Worm (Caenorhabditis elegans) whole organism, L2 larva: ENCODE data around the gene trpa-1.
A peak's percentile ranks its signal among the peaks of the same experiment; 100 is the strongest.

Experiments
- F13H6.1 ChIP-seq: sonication (generic microtip); optimal IDR thresholded peaks from 2 replicates; lab custom pipeline; 2016; ENCODE audit warnings: missing genetic modification characterization, missing compliant biosample characterization
- R02D3.7 ChIP-seq: fragments of 150-350 bp; optimal IDR thresholded peaks from 2 replicates; lab custom pipeline; 2014; ENCODE audit warnings: missing biosample characterization, missing genetic modification characterization
- ZK546.5 ChIP-seq: sonication (generic microtip); optimal IDR thresholded peaks from 2 replicates; lab custom pipeline; 2017; ENCODE audit warnings: missing biosample characterization, missing genetic modification characterization
- aly-2 ChIP-seq: fragments of 150-350 bp; optimal IDR thresholded peaks from 2 replicates; lab custom pipeline; 2014; ENCODE audit warnings: missing biosample characterization, missing genetic modification characterization
- blmp-1 ChIP-seq: sonication (generic microtip); optimal IDR thresholded peaks from 2 replicates; lab custom pipeline; 2017; ENCODE audit warnings: missing genetic modification characterization, mild to moderate bottlenecking, missing compliant biosample characterization, antibody characterized with exemption, moderate library complexity; ENCODE audit not compliant: insufficient read depth
- ceh-16 ChIP-seq: fragments of 150-350 bp; optimal IDR thresholded peaks from 2 replicates; lab custom pipeline; 2014; ENCODE audit warnings: missing biosample characterization, missing genetic modification characterization
- ceh-82 ChIP-seq: fragments of 150-350 bp; optimal IDR thresholded peaks from 2 replicates; lab custom pipeline; 2014; ENCODE audit warnings: missing biosample characterization, missing genetic modification characterization
- crh-2 ChIP-seq: sonication (generic microtip); optimal IDR thresholded peaks from 2 replicates; lab custom pipeline; 2017; ENCODE audit warnings: missing biosample characterization, missing genetic modification characterization
- dmd-4 ChIP-seq: sonication (generic microtip); optimal IDR thresholded peaks from 2 replicates; lab custom pipeline; 2017; ENCODE audit warnings: missing biosample characterization, missing genetic modification characterization
- egl-27 ChIP-seq: sonication (generic microtip); optimal IDR thresholded peaks from 3 replicates; lab custom pipeline; 2017; ENCODE audit warnings: missing biosample characterization, missing genetic modification reagents, missing genetic modification characterization
- elt-1 ChIP-seq: fragments of 150-350 bp; optimal IDR thresholded peaks from 2 replicates; lab custom pipeline; 2014; ENCODE audit warnings: missing biosample characterization, missing genetic modification characterization
- elt-3 ChIP-seq: sonication (generic microtip); optimal IDR thresholded peaks from 2 replicates; lab custom pipeline; 2017; ENCODE audit warnings: missing biosample characterization, missing genetic modification characterization
- fos-1 ChIP-seq: fragments of 150-350 bp; optimal IDR thresholded peaks from 2 replicates; lab custom pipeline; 2014; ENCODE audit warnings: missing biosample characterization, missing genetic modification characterization
- gmeb-1 ChIP-seq: fragments of 150-350 bp; optimal IDR thresholded peaks from 2 replicates; lab custom pipeline; 2014; ENCODE audit warnings: missing biosample characterization, missing genetic modification characterization
- lin-11 ChIP-seq: fragments of 150-350 bp; sonication (generic microtip); optimal IDR thresholded peaks from 2 replicates; lab custom pipeline; 2014; ENCODE audit warnings: missing biosample characterization, missing genetic modification characterization, inconsistent platforms, mixed read lengths
- lin-13 ChIP-seq: fragments of 150-350 bp; optimal IDR thresholded peaks from 2 replicates; lab custom pipeline; 2014; ENCODE audit warnings: missing biosample characterization, missing genetic modification reagents, missing genetic modification characterization
- lsy-2 ChIP-seq, 2 experiments: fragments of 150-350 bp in 1 of 2; sonication (generic microtip) in 1 of 2; optimal IDR thresholded peaks; 2 replicates each; lab custom pipeline; 2014 to 2017; ENCODE audit warnings: missing biosample characterization in 2 of 2, missing genetic modification characterization in 2 of 2
- mab-5 ChIP-seq: fragments of 150-350 bp; optimal IDR thresholded peaks from 2 replicates; lab custom pipeline; 2014; ENCODE audit warnings: missing biosample characterization, missing genetic modification characterization
- mdl-1 ChIP-seq, 2 experiments: fragments of 150-350 bp in 1 of 2; sonication (generic microtip) in 1 of 2; optimal IDR thresholded peaks; 2 replicates each; lab custom pipeline; 2017; ENCODE audit warnings: missing biosample characterization in 2 of 2, missing genetic modification characterization in 2 of 2
- nhr-10 ChIP-seq: sonication (generic microtip); optimal IDR thresholded peaks from 2 replicates; lab custom pipeline; 2017; ENCODE audit warnings: missing biosample characterization, missing genetic modification characterization
- nhr-11 ChIP-seq: fragments of 150-350 bp; optimal IDR thresholded peaks from 2 replicates; lab custom pipeline; 2014; ENCODE audit warnings: missing biosample characterization, missing genetic modification characterization
- nhr-12 ChIP-seq: fragments of 150-350 bp; optimal IDR thresholded peaks from 2 replicates; lab custom pipeline; 2014; ENCODE audit warnings: missing biosample characterization, missing genetic modification characterization
- nhr-21 ChIP-seq: fragments of 150-350 bp; optimal IDR thresholded peaks from 2 replicates; lab custom pipeline; 2014; ENCODE audit warnings: missing biosample characterization, missing genetic modification characterization
- nhr-237 ChIP-seq: fragments of 150-350 bp; optimal IDR thresholded peaks from 2 replicates; lab custom pipeline; 2014; ENCODE audit warnings: missing biosample characterization, missing genetic modification characterization
- nhr-25 ChIP-seq: fragments of 150-350 bp; sonication (generic microtip); optimal IDR thresholded peaks from 3 replicates; lab custom pipeline; 2014; ENCODE audit warnings: missing biosample characterization, missing genetic modification characterization
- nhr-6 ChIP-seq: fragments of 150-350 bp; optimal IDR thresholded peaks from 2 replicates; lab custom pipeline; 2014; ENCODE audit warnings: missing biosample characterization, missing genetic modification characterization
- nhr-77 ChIP-seq: fragments of 150-350 bp; optimal IDR thresholded peaks from 2 replicates; lab custom pipeline; 2014; ENCODE audit warnings: missing biosample characterization, missing genetic modification characterization
- sem-4 ChIP-seq: fragments of 150-350 bp; optimal IDR thresholded peaks from 2 replicates; lab custom pipeline; 2014; ENCODE audit warnings: missing biosample characterization, missing genetic modification reagents, missing genetic modification characterization
- skn-1 ChIP-seq: sonication (generic microtip); optimal IDR thresholded peaks from 2 replicates; lab custom pipeline; 2017; ENCODE audit warnings: missing biosample characterization, missing genetic modification characterization
- sma-3 ChIP-seq: sonication (generic microtip); optimal IDR thresholded peaks from 2 replicates; lab custom pipeline; 2016; ENCODE audit warnings: missing genetic modification reagents, missing genetic modification characterization, missing compliant biosample characterization
- sma-9 ChIP-seq, 2 experiments: fragments of 150-350 bp in 1 of 2; sonication (generic microtip) in 1 of 2; optimal IDR thresholded peaks; 2 replicates each; lab custom pipeline; 2014 to 2016; ENCODE audit warnings: missing genetic modification characterization in 2 of 2, mild to moderate bottlenecking in 1 of 2, missing biosample characterization in 1 of 2, missing compliant biosample characterization in 1 of 2, missing genetic modification reagents in 1 of 2, moderate library complexity in 1 of 2
- snpc-4 ChIP-seq: fragments of 150-350 bp; optimal IDR thresholded peaks from 2 replicates; lab custom pipeline; 2014; ENCODE audit warnings: missing biosample characterization, missing genetic modification characterization
- unc-55 ChIP-seq: fragments of 150-350 bp; sonication (generic microtip); optimal IDR thresholded peaks from 3 replicates; lab custom pipeline; 2014; ENCODE audit warnings: missing biosample characterization, missing genetic modification reagents, missing genetic modification characterization
- unc-62 ChIP-seq: fragments of 150-350 bp; optimal IDR thresholded peaks from 2 replicates; lab custom pipeline; 2014; ENCODE audit warnings: missing biosample characterization, missing genetic modification reagents, missing genetic modification characterization
- ztf-1 ChIP-seq: fragments of 200-800 bp; sonication (Bioruptor generic); conservative IDR thresholded peaks from 2 replicates; pipeline ENCODE4 v1.3.6; 2022; ENCODE audit warnings: missing genetic modification characterization, missing compliant biosample characterization

trpa-1 gene

DNA sequence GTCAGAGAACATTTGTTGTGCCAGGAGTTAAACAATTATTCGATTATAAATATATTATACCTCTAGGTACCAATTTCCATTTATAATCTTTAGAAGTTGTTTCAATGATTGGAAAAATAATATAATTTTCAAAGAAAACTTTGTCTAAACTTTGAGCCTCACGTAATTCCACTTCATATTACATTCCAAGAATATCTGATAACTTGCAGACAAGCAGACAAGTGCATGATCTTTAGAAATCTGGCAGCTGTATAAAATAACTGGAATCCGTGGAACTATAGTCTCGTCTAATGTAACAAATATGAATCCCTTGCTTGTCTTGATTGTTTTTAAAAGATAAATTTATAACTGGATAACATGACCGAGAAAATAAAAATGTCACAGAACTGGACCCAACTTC, 28.2 kb downstream of the trpa-1 start:
- no peak for TF ChIP-seq aly-2 (tag; lab: Kevin White, UChicago)
- TF ChIP-seq sem-4 (tag; lab: Kevin White, UChicago), result no peak
- no peak for TF ChIP-seq elt-3 (tag; lab: Kevin White, UChicago)
- TF ChIP-seq dmd-4 (tag; lab: Kevin White, UChicago), result no peak
- TF ChIP-seq lin-11 (tag; lab: Kevin White, UChicago), result no peak
- TF ChIP-seq skn-1 (tag; lab: Kevin White, UChicago), result no peak
- no peak for TF ChIP-seq crh-2 (tag; lab: Kevin White, UChicago)
- TF ChIP-seq, all 48 proteins: peak for 0

DNA sequence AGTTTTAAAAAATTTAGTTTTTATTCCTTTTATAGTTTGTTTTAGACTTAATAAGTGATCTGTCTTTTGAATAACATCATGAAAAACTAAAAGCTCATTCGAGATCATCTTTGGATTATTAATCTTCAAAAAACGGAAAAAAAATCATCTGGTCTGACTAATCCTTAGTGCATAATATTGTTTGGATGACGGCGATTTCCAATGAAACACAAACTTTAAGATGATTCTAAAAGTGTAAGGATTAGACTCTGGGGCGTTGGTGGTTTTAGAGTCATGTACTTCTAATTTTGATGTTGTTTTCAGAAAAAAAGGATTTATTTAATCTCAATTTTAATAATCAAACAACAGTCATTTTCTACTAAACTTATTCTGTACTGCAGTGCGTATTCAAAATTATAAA, 29.0 kb downstream of the trpa-1 start:
- no peak for TF ChIP-seq skn-1 (tag; lab: Kevin White, UChicago)
- TF ChIP-seq elt-1, result no peak
- no peak for TF ChIP-seq nhr-21
- no peak for TF ChIP-seq nhr-12 (tag; lab: Kevin White, UChicago)
- TF ChIP-seq lin-11 (tag; lab: Kevin White, UChicago), result no peak
- no peak for TF ChIP-seq mab-5

DNA sequence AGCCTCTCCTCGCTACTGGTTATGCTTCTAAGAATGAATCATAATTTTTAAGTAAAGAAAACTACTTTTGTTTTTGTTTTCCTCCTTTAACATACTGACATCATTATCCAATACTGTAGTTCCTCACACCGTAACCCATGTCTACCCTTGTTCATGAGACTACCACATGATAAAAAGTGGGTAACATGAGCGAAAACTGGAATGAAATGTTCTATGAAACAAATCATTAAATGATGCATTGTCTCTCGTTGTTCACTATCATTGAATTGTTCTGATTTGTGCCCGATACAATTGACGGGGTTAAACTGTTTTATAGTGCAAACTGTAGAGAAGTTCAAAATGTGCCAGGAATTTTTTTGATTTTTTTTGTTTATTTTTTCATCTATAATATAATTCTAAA, 33.4 kb downstream of the trpa-1 start:
- peak in 1 of 2 experiments; percentile 58 for TF ChIP-seq lsy-2 (tag; optimal IDR thresholded peaks at IDR 0.05; lab: Kevin White, UChicago)
- TF ChIP-seq nhr-11, result no peak
- peak; percentile 72 for TF ChIP-seq fos-1 (tag; lab: Kevin White, UChicago)
- peak; percentile 73 for TF ChIP-seq nhr-25
- TF ChIP-seq nhr-237 (tag; lab: Kevin White, UChicago), result no peak
- no peak for TF ChIP-seq nhr-6
- no peak for TF ChIP-seq mab-5
- TF ChIP-seq nhr-21, result peak; percentile 84
- TF ChIP-seq sma-9 (GFP tag; optimal IDR thresholded peaks at IDR 0.05; lab: Kevin White, UChicago), result peak; percentile 79
- no peak for TF ChIP-seq sma-9 (tag; optimal IDR thresholded peaks at IDR 0.05; lab: Kevin White, UChicago)
- TF ChIP-seq blmp-1 (tag; lab: Kevin White, UChicago), result peak; percentile 16
- TF ChIP-seq, all 48 proteins: peak for 6

DNA sequence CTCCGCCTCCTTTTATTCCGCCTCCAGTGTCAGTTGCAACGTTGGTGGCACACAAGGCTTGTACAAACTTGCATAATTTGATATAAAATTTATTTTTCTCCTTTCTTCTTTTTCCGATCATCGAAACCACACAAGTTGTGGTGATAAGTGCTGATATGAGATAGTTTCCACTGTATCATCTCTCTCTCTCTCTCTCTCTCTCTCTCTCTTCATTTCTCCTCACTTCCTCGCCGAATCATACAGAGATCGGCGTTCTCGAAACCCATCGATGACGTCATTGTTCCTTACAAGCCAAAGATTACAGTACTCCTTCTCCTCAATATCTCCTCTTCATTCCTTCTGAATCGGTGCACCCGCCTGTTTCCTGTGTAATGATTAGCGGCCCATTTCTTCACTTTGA, 35.0 kb downstream of the trpa-1 start, which contains the start of gene nhr-43:
Gene nhr-43, plus strand, starts transcription at position 233 of the 400 bp plus-strand sequence.
- no peak for TF ChIP-seq nhr-11
- TF ChIP-seq mab-5, result no peak
- peak; percentile 31 for TF ChIP-seq egl-27 (tag; lab: Kevin White, UChicago)
- TF ChIP-seq ceh-16 (tag; lab: Kevin White, UChicago), result no peak
- TF ChIP-seq snpc-4, result no peak
- no peak for TF ChIP-seq lin-13 (GFP tag; lab: Kevin White, UChicago)
- TF ChIP-seq elt-1, result no peak
- TF ChIP-seq nhr-10, result no peak
- TF ChIP-seq nhr-77 (tag; lab: Kevin White, UChicago), result no peak
- no peak for TF ChIP-seq aly-2 (tag; lab: Kevin White, UChicago)
- TF ChIP-seq nhr-6, result no peak
- TF ChIP-seq F13H6.1 (tag; lab: Kevin White, UChicago), result no peak
- peak; percentile 38 for TF ChIP-seq nhr-25
- TF ChIP-seq unc-62 (GFP tag; lab: Kevin White, UChicago), result no peak
- TF ChIP-seq unc-55, result no peak
- no peak for TF ChIP-seq dmd-4 (tag; lab: Kevin White, UChicago)
- no peak for TF ChIP-seq ztf-1 (GFP tag; lab: Robert Waterston, UW)
- no peak for TF ChIP-seq R02D3.7
- TF ChIP-seq lsy-2 (tag; optimal IDR thresholded peaks at IDR 0.05; lab: Kevin White, UChicago), result peak in 1 of 2 experiments; percentile 21
- TF ChIP-seq blmp-1 (tag; lab: Kevin White, UChicago), result peak; percentile 20
- peak; percentile 36 for TF ChIP-seq sem-4 (tag; lab: Kevin White, UChicago)
- no peak for TF ChIP-seq mdl-1 (tag; optimal IDR thresholded peaks at IDR 0.05; lab: Kevin White, UChicago)
- peak; percentile 21 for TF ChIP-seq fos-1 (tag; lab: Kevin White, UChicago)
- TF ChIP-seq ZK546.5 (tag; lab: Kevin White, UChicago), result no peak
- peak; percentile 71 for TF ChIP-seq sma-3 (GFP tag; lab: Kevin White, UChicago)
- no peak for TF ChIP-seq ceh-82 (tag; lab: Kevin White, UChicago)
- TF ChIP-seq sma-9 (GFP tag; optimal IDR thresholded peaks at IDR 0.05; lab: Kevin White, UChicago), result peak; percentile 76
- no peak for TF ChIP-seq sma-9 (tag; optimal IDR thresholded peaks at IDR 0.05; lab: Kevin White, UChicago)
- peak; percentile 69 for TF ChIP-seq nhr-21
- no peak for TF ChIP-seq gmeb-1 (tag; lab: Kevin White, UChicago)
